Worm (Caenorhabditis elegans): ENCODE data around the gene C15B12.3.

DNA sequence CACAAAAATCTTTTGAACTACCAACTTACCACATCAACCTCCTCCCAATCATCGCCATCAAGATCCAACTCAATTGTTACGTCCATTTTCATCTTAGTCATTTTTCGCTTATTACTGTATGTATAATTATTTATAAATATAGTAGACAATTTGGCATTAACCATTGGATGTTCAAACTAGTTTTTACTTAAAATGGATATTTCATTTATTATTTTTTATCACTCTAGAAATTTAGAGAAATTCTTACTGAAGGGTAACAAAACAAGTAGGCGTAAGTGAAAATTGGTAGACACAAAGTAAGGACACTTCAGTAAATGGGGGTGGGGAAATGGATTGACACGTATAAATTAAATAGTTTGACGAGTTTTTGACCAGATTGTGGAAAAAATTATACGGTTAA lies 32.4 kb upstream of the C15B12.3 start, which contains the start of gene actl-1:
- no peak for TF ChIP-seq cog-1 (tag; optimal IDR thresholded peaks at IDR 0.05)
- no peak for TF ChIP-seq ref-1 (GFP tag; conservative IDR thresholded peaks at IDR 0.05)
- TF ChIP-seq T22C8.4 (GFP tag; IDR thresholded peaks at IDR 0.05) = no peak
- no peak for TF ChIP-seq med-1 (GFP tag; optimal IDR thresholded peaks at IDR 0.05; ENCODE audit: insufficient read depth)
- TF ChIP-seq tab-1 (GFP tag; IDR thresholded peaks at IDR 0.05) = no peak

Measured in whole organism, midembryonic.